Worm (Caenorhabditis elegans) whole organism, L4 larva: ENCODE measurements around the gene srbc-41.

Experiments
- lin-39 ChIP-seq: fragments of 150-350 bp; optimal IDR thresholded peaks from 2 replicates; lab custom pipeline; 2014; ENCODE audit warnings: missing biosample characterization, missing genetic modification reagents, missing genetic modification characterization
- mep-1 ChIP-seq: fragments of 150-350 bp; sonication (generic microtip); optimal IDR thresholded peaks from 3 replicates; lab custom pipeline; 2014; ENCODE audit warnings: missing biosample characterization, missing genetic modification characterization
- nhr-42 ChIP-seq: fragments of 200-800 bp; sonication (Bioruptor generic); IDR thresholded peaks from 2 replicates; pipeline ENCODE4 v1.3.6; 2022; ENCODE audit warnings: missing genetic modification characterization, missing compliant biosample characterization
- nhr-6 ChIP-seq: fragments of 150-350 bp; optimal IDR thresholded peaks from 2 replicates; lab custom pipeline; 2014; ENCODE audit warnings: missing biosample characterization, missing genetic modification characterization

ce11 chrV:1621494-1621893 is 6.9 kb upstream of the srbc-41 start, which contains the start of gene nhr-117:
- TF ChIP-seq nhr-42 (no peak), nhr-6 (no peak), mep-1 (tag; lab: Kevin White, UChicago) (no peak), lin-39 (no peak)
